Worm (Caenorhabditis elegans): Measurements from ENCODE around the gene rrsr-1.
A peak's percentile ranks its signal among the peaks of the same experiment; 100 is the strongest.

DNA sequence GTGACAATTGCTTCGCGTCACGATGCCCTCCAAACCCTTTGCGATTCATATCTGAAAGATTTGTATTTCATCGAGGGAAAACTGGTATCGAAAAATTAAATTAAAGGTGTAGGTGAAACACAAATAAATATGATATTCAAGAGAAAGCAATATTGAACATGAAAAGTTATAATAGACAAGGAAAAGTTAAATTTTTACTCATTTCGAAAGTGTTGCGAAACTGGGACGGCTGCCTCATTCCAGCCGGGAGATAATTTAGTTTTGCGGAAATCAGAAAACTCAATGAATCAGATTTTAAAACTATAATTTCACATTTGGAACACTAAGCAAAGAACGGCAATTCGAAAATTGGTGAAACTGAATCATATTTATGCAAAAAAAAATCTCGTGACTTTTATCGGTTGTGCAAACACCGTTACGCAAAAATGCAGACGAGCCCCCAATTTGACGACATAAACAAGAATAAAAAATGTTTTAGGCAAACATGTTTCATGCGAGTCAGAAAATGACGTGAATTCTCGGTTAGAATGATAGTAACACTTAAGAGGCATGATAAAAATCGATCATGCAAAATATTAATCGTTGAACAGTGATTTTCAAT is 9.7 kb downstream of the rrsr-1 start, which contains the start of the genes nxf-1 and C15H11.11:
- TF ChIP-seq snpc-4 (tag; optimal IDR thresholded peaks at IDR 0.05) (peak; percentile 19), nhr-23 (tag; optimal IDR thresholded peaks at IDR 0.05) (no peak)

Measured in whole organism, L2 larva.